Worm (Caenorhabditis elegans) whole organism, young adult: ENCODE results near the gene acr-12.

ENCODE experiments used
- B0019.2 ChIP-seq: fragments of 200-800 bp; sonication (Bioruptor generic); conservative IDR thresholded peaks from 2 replicates; pipeline ENCODE4 v1.3.6; 2022; ENCODE audit warnings: missing genetic modification reagents, missing genetic modification characterization, missing compliant biosample characterization
- B0261.1 ChIP-seq: sonication (generic microtip); optimal IDR thresholded peaks from 2 replicates; lab custom pipeline; 2016; ENCODE audit warnings: mild to moderate bottlenecking, missing genetic modification characterization, moderate library complexity, missing compliant biosample characterization
- C17E4.6 ChIP-seq: fragments of 200-800 bp; sonication (Bioruptor generic); IDR thresholded peaks from 2 replicates; pipeline ENCODE4 v1.3.6; 2022; ENCODE audit warnings: missing genetic modification reagents, missing genetic modification characterization, missing compliant biosample characterization
- D2030.7 ChIP-seq: fragments of 200-800 bp; sonication (Bioruptor generic); IDR thresholded peaks from 2 replicates; pipeline ENCODE4 v1.3.6; 2022; ENCODE audit warnings: missing genetic modification reagents, missing genetic modification characterization, missing compliant biosample characterization
- F49E8.2 ChIP-seq: sonication (generic microtip); optimal IDR thresholded peaks from 3 replicates; lab custom pipeline; 2017; ENCODE audit warnings: missing genetic modification characterization, mild to moderate bottlenecking, missing compliant biosample characterization, antibody characterized with exemption, moderate library complexity; ENCODE audit not compliant: insufficient read depth
- F57A8.1 ChIP-seq: fragments of 200-800 bp; sonication (Bioruptor generic); optimal IDR thresholded peaks from 2 replicates; lab custom pipeline; 2018; ENCODE audit warnings: mild to moderate bottlenecking, missing genetic modification characterization, moderate library complexity, missing compliant biosample characterization
- K12H6.12 ChIP-seq: fragments of 200-800 bp; sonication (Bioruptor generic); optimal IDR thresholded peaks from 2 replicates; lab custom pipeline; 2018; ENCODE audit warnings: mild to moderate bottlenecking, missing genetic modification characterization, missing compliant biosample characterization
- Y67H2A.10 ChIP-seq: fragments of 200-800 bp; sonication (Bioruptor generic); conservative IDR thresholded peaks from 2 replicates; pipeline ENCODE4 v1.3.6; 2022; ENCODE audit warnings: missing genetic modification reagents, missing genetic modification characterization, missing compliant biosample characterization
- ZK185.1 ChIP-seq: sonication (generic microtip); optimal IDR thresholded peaks from 2 replicates; lab custom pipeline; 2016; ENCODE audit warnings: mild to moderate bottlenecking, missing genetic modification characterization, missing compliant biosample characterization; ENCODE audit not compliant: poor library complexity, severe bottlenecking
- attf-3 ChIP-seq: fragments of 200-800 bp; sonication (Bioruptor generic); conservative IDR thresholded peaks from 2 replicates; pipeline ENCODE4 v1.3.6; 2022; ENCODE audit warnings: missing genetic modification reagents, missing genetic modification characterization, missing compliant biosample characterization
- attf-6 ChIP-seq: fragments of 200-800 bp; sonication (Bioruptor generic); IDR thresholded peaks from 2 replicates; pipeline ENCODE4 v1.3.6; 2022; ENCODE audit warnings: missing genetic modification reagents, missing genetic modification characterization, missing compliant biosample characterization
- ceh-27 ChIP-seq: fragments of 200-800 bp; sonication (Bioruptor generic); optimal IDR thresholded peaks from 2 replicates; lab custom pipeline; 2018; ENCODE audit warnings: mild to moderate bottlenecking, missing genetic modification characterization, moderate library complexity, missing compliant biosample characterization
- ceh-91 ChIP-seq: fragments of 200-800 bp; sonication (Bioruptor generic); IDR thresholded peaks from 2 replicates; pipeline ENCODE4 v1.3.6; 2022; ENCODE audit warnings: missing genetic modification reagents, missing genetic modification characterization, missing compliant biosample characterization
- chd-7 ChIP-seq: sonication (generic microtip); optimal IDR thresholded peaks from 2 replicates; lab custom pipeline; 2016; ENCODE audit warnings: mild to moderate bottlenecking, missing genetic modification characterization, moderate library complexity, missing compliant biosample characterization
- egrh-3 ChIP-seq: fragments of 200-800 bp; sonication (Bioruptor generic); IDR thresholded peaks from 2 replicates; pipeline ENCODE4 v1.3.6; 2022; ENCODE audit warnings: missing genetic modification reagents, missing genetic modification characterization, missing compliant biosample characterization
- ets-4 ChIP-seq: fragments of 200-800 bp; sonication (Bioruptor generic); optimal IDR thresholded peaks from 2 replicates; lab custom pipeline; 2018; ENCODE audit warnings: mild to moderate bottlenecking, missing genetic modification characterization, missing compliant biosample characterization
- hmg-1.2 ChIP-seq: fragments of 200-800 bp; sonication (Bioruptor generic); IDR thresholded peaks from 2 replicates; pipeline ENCODE4 v1.3.6; 2022; ENCODE audit warnings: missing genetic modification reagents, missing genetic modification characterization, missing compliant biosample characterization
- let-526 ChIP-seq: fragments of 200-800 bp; sonication (Bioruptor generic); IDR thresholded peaks from 2 replicates; pipeline ENCODE4 v1.3.6; 2022; ENCODE audit warnings: missing genetic modification reagents, missing genetic modification characterization, missing compliant biosample characterization
- lin-26 ChIP-seq: fragments of 200-800 bp; sonication (Bioruptor generic); IDR thresholded peaks from 2 replicates; pipeline ENCODE4 v1.3.6; 2022; ENCODE audit warnings: missing genetic modification reagents, missing genetic modification characterization, missing compliant biosample characterization
- lin-35 ChIP-seq, 3 experiments: fragments of 150-350 bp in 2 of 3; sonication (generic microtip) in 1 of 3; optimal IDR thresholded peaks; 2 replicates each; lab custom pipeline; 2014 to 2018; ENCODE audit warnings: missing biosample characterization in 3 of 3, missing genetic modification characterization in 3 of 3, missing genetic modification reagents in 3 of 3
- lin-40 ChIP-seq: sonication (generic microtip); optimal IDR thresholded peaks from 2 replicates; lab custom pipeline; 2016; ENCODE audit warnings: missing genetic modification characterization, mild to moderate bottlenecking, missing compliant biosample characterization, missing genotype, missing genetic modification reagents
- madf-8 ChIP-seq: fragments of 200-800 bp; sonication (Bioruptor generic); conservative IDR thresholded peaks from 2 replicates; pipeline ENCODE4 v1.3.6; 2022; ENCODE audit warnings: missing genetic modification reagents, missing genetic modification characterization, missing compliant biosample characterization
- nfya-1 ChIP-seq: sonication (generic microtip); optimal IDR thresholded peaks from 2 replicates; lab custom pipeline; 2017; ENCODE audit warnings: antibody characterized with exemption, missing compliant biosample characterization, missing genetic modification characterization, borderline replicate concordance; ENCODE audit not compliant: insufficient read depth
- nhr-90 ChIP-seq: sonication (generic microtip); optimal IDR thresholded peaks from 2 replicates; lab custom pipeline; 2016; ENCODE audit warnings: missing genotype, mild to moderate bottlenecking, missing genetic modification characterization, missing compliant biosample characterization
- pbrm-1 ChIP-seq: fragments of 200-800 bp; sonication (Bioruptor generic); IDR thresholded peaks from 2 replicates; pipeline ENCODE4 v1.3.6; 2022; ENCODE audit warnings: missing genetic modification reagents, missing genetic modification characterization, missing compliant biosample characterization
- rpc-1 ChIP-seq, 2 experiments: fragments of 150-350 bp in 1 of 2; sonication (generic microtip) in 1 of 2; optimal IDR thresholded peaks; 2 replicates each; lab custom pipeline; 2014 to 2018; ENCODE audit warnings: missing biosample characterization in 1 of 2, missing genetic modification characterization in 1 of 2, missing genetic modification reagents in 1 of 2, missing genotype in 1 of 2
- snpc-1.3 ChIP-seq: sonication (generic microtip); optimal IDR thresholded peaks from 2 replicates; lab custom pipeline; 2017; ENCODE audit warnings: missing genetic modification characterization, mild to moderate bottlenecking, missing compliant biosample characterization, antibody characterized with exemption, moderate library complexity, missing genotype, missing genetic modification reagents; ENCODE audit not compliant: insufficient read depth
- tbp1 ChIP-seq: fragments of 200-800 bp; sonication (Bioruptor generic); optimal IDR thresholded peaks from 2 replicates; lab custom pipeline; 2018; ENCODE audit warnings: mild to moderate bottlenecking, missing genetic modification characterization, missing compliant biosample characterization
- unc-130 ChIP-seq: sonication (generic microtip); optimal IDR thresholded peaks from 2 replicates; lab custom pipeline; 2016; ENCODE audit warnings: missing genetic modification reagents, missing genetic modification characterization, missing compliant biosample characterization
- zfh-2 ChIP-seq: fragments of 200-800 bp; sonication (Bioruptor generic); conservative IDR thresholded peaks from 2 replicates; pipeline ENCODE4 v1.3.6; 2022; ENCODE audit warnings: missing genetic modification reagents, missing genetic modification characterization, missing compliant biosample characterization
- zim-3 ChIP-seq: sonication (generic microtip); optimal IDR thresholded peaks from 2 replicates; lab custom pipeline; 2017; ENCODE audit warnings: mild to moderate bottlenecking, missing genetic modification characterization, moderate library complexity, missing compliant biosample characterization
- ztf-3 ChIP-seq: fragments of 200-800 bp; sonication (Bioruptor generic); optimal IDR thresholded peaks from 2 replicates; lab custom pipeline; 2018; ENCODE audit warnings: mild to moderate bottlenecking, missing genetic modification characterization, missing compliant biosample characterization

acr-12 gene

DNA sequence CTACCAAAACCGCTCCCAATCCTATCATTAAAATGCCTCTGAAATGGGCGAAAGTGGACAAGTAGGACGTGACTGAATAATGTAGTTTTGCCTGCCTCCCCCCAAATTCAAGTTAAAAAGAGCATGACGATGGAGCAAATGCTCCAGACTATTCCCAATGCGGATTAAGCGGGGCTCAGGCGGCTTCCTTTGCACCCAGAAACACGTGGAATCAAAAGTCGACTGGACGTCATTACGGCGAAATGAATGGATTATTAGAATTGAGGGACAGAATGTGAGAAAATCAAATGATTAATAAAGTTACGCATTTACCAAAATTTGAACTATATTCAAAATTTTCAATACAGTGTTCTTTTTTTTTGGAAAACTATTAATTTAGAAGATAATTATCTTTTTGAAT is 32.7 kb upstream of the acr-12 start:
- TF ChIP-seq hmg-1.2 (no peak), ceh-91 (no peak), madf-8 (no peak), zim-3 (tag; lab: Kevin White, UChicago) (no peak), C17E4.6 (GFP tag; lab: Robert Waterston, UW) (no peak), ZK185.1 (no peak)

- TF ChIP-seq let-526 (GFP tag; lab: Robert Waterston, UW) (no peak), tbp1 (GFP tag; lab: Kevin White, UChicago) (no peak), Y67H2A.10 (GFP tag; lab: Robert Waterston, UW) (no peak), D2030.7 (GFP tag; lab: Robert Waterston, UW) (no peak), ets-4 (no peak), lin-40 (tag; lab: Kevin White, UChicago) (no peak), unc-130 (GFP tag; lab: Kevin White, UChicago) (no peak), nfya-1 (tag; lab: Kevin White, UChicago) (no peak), attf-6 (GFP tag; lab: Robert Waterston, UW) (no peak)
These were observed 32.1 kb upstream of the acr-12 start, which contains the start of gene sad-1 for ce11 chrX:13500568-13500967. Gene sad-1 (minus strand): TSS chrX:13500668.

DNA sequence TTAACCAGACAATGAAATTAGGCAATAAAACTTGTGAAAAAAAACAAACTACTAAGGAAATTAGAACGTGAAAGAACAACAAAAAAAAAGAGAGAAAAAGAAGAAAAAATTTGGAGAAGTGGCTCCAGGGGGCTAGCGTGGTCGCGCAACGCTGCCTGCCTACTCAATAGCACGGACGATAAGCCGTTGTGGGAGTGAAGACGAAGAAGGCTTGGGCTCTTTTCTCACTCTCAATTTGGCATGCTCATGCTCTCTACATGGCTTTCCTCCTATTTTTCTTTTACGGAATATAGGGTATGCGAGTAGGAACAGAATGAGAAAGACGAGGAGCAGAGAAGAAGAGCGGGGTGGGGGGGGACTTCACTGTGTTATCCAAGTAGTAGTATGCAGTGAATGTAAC is 30.4 kb upstream of the acr-12 start:
- TF ChIP-seq lin-35 (GFP tag; optimal IDR thresholded peaks at IDR 0.05; lab: Kevin White, UChicago) (peak in 1 of 3 experiments; percentile 45), snpc-1.3 (no peak), K12H6.12 (tag; lab: Kevin White, UChicago) (peak; percentile 32), hmg-1.2 (peak; percentile 36; the same call in 1 of the 2 replicates), unc-130 (GFP tag; lab: Kevin White, UChicago) (no peak), zfh-2 (peak; percentile 46; the same call in 1 of the 2 replicates)
- TF ChIP-seq, all 124 proteins: peak for 4

ce11 chrX:13503839-13504238 is 28.8 kb upstream of the acr-12 start:
- TF ChIP-seq egrh-3 (GFP tag; lab: Robert Waterston, UW) (no peak), B0019.2 (GFP tag; lab: Robert Waterston, UW) (no peak), nhr-90 (tag; lab: Kevin White, UChicago) (no peak), chd-7 (tag; lab: Kevin White, UChicago) (no peak), F57A8.1 (GFP tag; lab: Kevin White, UChicago) (no peak), lin-26 (GFP tag; lab: Robert Waterston, UW) (no peak), rpc-1 (optimal IDR thresholded peaks at IDR 0.05; lab: Kevin White, UChicago) (no peak), rpc-1 (tag; optimal IDR thresholded peaks at IDR 0.05; lab: Kevin White, UChicago) (no peak), pbrm-1 (GFP tag; lab: Robert Waterston, UW) (no peak), ceh-27 (GFP tag; lab: Kevin White, UChicago) (no peak), B0261.1 (no peak), ztf-3 (no peak), attf-3 (GFP tag; lab: Robert Waterston, UW) (0 out of 2 replicates have a peak, but pooled peaks have one; percentile 12), zfh-2 (peak; percentile 41; the same call in 1 of the 2 replicates), F49E8.2 (no peak), lin-35 (GFP tag; optimal IDR thresholded peaks at IDR 0.05; lab: Kevin White, UChicago) (no peak)
